Fruit fly (Drosophila melanogaster) whole organism, adult: Measurements from ENCODE around the gene meep.

Experiments
- CG11617 ChIP-seq: fragments of 200-800 bp; sonication (Bioruptor generic); optimal IDR thresholded peaks from 2 replicates; lab custom pipeline; 2017; ENCODE audit warnings: mild to moderate bottlenecking, missing biosample characterization, missing genetic modification reagents, missing genetic modification characterization
- CG12768 ChIP-seq: fragments of 200-800 bp; sonication (Bioruptor generic); optimal IDR thresholded peaks from 2 replicates; lab custom pipeline; 2017; ENCODE audit warnings: missing biosample characterization, missing genetic modification characterization, mild to moderate bottlenecking, moderate library complexity, missing genetic modification reagents
- CG14711 ChIP-seq: fragments of 200-800 bp; sonication (Bioruptor generic); optimal IDR thresholded peaks from 2 replicates; lab custom pipeline; 2018; ENCODE audit warnings: missing biosample characterization, mild to moderate bottlenecking, missing genetic modification characterization, moderate library complexity
- CG7045 ChIP-seq: fragments of 200-800 bp; sonication (Bioruptor generic); optimal IDR thresholded peaks from 2 replicates; lab custom pipeline; 2017; ENCODE audit warnings: missing biosample characterization, mild to moderate bottlenecking, missing genetic modification characterization
- Crg-1 ChIP-seq: fragments of 200-800 bp; sonication (Bioruptor generic); optimal IDR thresholded peaks from 2 replicates; lab custom pipeline; 2016; ENCODE audit warnings: missing biosample characterization, missing genetic modification characterization
- Hr96 ChIP-seq: fragments of 200-800 bp; sonication (Bioruptor generic); optimal IDR thresholded peaks from 2 replicates; lab custom pipeline; 2016; ENCODE audit warnings: missing biosample characterization, missing genetic modification characterization

DNA sequence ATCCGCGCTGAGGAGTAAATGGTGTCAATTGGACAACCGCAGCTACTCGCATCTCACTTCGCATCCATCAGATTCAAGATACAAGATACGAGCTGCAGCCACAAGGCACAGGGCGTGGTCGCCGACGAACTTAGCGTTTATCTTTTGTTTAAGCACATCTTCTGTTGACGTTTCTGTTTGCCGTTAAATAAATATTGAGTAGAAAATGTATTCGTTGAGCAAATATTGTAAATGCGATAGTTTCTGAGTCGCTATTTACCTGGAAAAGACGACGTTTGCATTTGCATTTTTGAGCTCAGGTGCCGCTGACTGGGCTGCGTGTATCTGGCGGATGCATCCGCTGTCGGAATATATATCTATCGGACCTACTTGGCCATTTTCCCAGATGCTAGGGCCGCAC, 36.6 kb downstream of the meep start:
- peak; percentile 86 for TF ChIP-seq CG12768
- TF ChIP-seq Hr96 (GFP tag; lab: Kevin White, UChicago), result peak; percentile 46
- TF ChIP-seq Crg-1 (GFP tag; lab: Kevin White, UChicago), result peak; percentile 91
- TF ChIP-seq CG14711 (tag; lab: Kevin White, UChicago), result peak; percentile 72
- peak; percentile 66 for TF ChIP-seq CG11617 (GFP tag; lab: Kevin White, UChicago)
- peak; percentile 86 for TF ChIP-seq CG7045 (GFP tag; lab: Kevin White, UChicago)
